Worm (Caenorhabditis elegans): ENCODE results near the gene C06H5.11.

The C06H5.11 gene

DNA sequence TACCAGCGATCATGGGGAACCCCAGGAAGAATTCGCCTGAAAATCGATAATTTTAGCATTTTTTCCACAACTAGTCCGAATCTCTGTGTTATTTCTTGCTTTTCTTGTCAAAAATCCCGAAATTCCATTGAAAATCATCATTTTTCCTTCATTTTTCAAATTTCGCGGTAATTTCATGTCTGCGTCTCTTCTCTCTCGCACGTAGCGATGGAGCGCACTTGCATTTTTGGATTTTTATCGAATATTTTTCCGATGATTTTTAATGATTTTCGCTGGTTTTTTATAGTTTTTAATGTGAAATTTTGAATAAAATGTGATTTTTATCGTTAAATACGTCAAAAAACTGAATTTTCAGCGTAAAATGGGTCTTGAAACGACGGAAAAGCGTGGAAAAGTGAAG is 27.6 kb upstream of the C06H5.11 start, which contains the start of gene E01B7.2 (continued):
- TF ChIP-seq nhr-76 (tag; optimal IDR thresholded peaks at IDR 0.05) (no peak), unc-86 (tag; optimal IDR thresholded peaks at IDR 0.05) (peak; percentile 83), C34B4.2 (tag; optimal IDR thresholded peaks at IDR 0.05) (no peak), mdl-1 (tag; optimal IDR thresholded peaks at IDR 0.05) (peak in 1 of 2 experiments; percentile 68), nhr-90 (tag; optimal IDR thresholded peaks at IDR 0.05; ENCODE audit: poor library complexity) (peak; percentile 82), C16A3.4 (tag; optimal IDR thresholded peaks at IDR 0.05) (peak; percentile 71)

DNA sequence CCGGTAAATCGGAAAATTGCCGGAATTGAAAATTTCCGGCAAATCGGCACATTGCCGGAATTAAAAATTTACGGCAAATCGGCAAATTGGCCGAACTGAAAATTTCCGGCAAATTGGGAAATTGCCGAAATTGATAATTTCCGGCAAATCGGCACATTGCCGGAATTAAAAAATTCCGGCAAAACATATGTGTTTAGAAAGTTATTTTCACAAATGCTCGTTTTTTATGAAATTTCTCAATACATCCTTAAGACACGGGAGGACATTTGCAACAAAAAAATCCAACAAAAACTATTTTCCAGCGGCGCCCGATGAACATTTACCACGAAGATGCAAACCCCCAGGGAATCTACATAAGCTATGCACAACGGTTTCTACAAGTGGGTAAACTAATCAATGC is 24.9 kb upstream of the C06H5.11 start, which contains the start of gene C06H5.8:
TSS of gene C06H5.8 (plus strand) at position 301 of the 400 bp plus-strand sequence.
- TF ChIP-seq nhr-71 (tag; optimal IDR thresholded peaks at IDR 0.05) (no peak), nhr-90 (tag; optimal IDR thresholded peaks at IDR 0.05; ENCODE audit: poor library complexity) (no peak)

DNA sequence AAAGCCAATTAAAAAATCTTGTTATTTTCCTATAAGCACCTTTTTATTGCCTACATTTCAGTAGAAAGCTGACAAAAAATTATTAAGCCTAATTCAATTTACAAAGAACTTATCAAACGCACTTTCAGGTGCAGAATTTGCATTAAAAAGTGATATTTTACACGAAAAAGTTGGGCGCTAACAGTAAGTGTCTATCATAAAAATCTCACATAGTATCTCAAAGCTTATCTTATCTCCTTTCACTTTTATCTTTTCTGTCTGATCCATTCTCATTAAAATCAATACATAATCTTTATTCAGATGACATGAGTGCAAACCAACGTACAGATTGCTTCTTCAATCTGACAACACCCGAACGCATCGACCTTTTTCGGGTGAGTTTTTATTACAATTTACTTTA is 16.2 kb upstream of the C06H5.11 start, which contains the start of gene dcar-1:
TSS of gene dcar-1 (plus strand) at position 301 of the 400 bp plus-strand sequence.
- TF ChIP-seq blmp-1 (tag; optimal IDR thresholded peaks at IDR 0.05) (peak; percentile 75), ces-1 (GFP tag; optimal IDR thresholded peaks at IDR 0.05) (no peak), elt-3 (tag; optimal IDR thresholded peaks at IDR 0.05) (peak in 2 of 6 experiments; percentile 17 to 23)

DNA sequence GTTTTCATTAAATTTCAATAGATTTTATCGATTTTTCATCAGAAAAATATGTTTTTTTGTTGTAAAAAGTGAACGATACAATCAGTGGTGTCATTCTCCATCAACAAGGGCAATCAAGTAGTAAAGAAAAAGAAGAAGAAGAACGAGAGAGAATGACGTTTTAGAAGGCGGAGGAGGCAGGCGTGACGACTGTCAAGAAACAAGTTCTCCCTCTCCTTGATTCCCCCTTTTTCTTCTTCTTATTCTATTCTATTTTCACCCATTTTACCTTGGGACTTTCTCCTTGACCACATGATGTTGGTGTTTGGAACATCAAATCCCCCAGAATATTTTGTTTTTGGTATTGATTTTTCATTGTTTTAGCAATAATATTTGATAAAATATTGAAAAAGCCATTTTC is 11.9 kb upstream of the C06H5.11 start:
- TF ChIP-seq skn-1 (tag; optimal IDR thresholded peaks at IDR 0.05) (no peak), snu-23 (GFP tag; optimal IDR thresholded peaks at IDR 0.05) (peak; percentile 43), lin-39 (tag; optimal IDR thresholded peaks at IDR 0.05) (no peak), unc-62 (GFP tag; optimal IDR thresholded peaks at IDR 0.05) (no peak), irx-1 (tag; optimal IDR thresholded peaks at IDR 0.05) (no peak), tlp-1 (tag; optimal IDR thresholded peaks at IDR 0.05) (no peak), nhr-76 (tag; optimal IDR thresholded peaks at IDR 0.05) (no peak), xbp-1 (tag; optimal IDR thresholded peaks at IDR 0.05) (no peak), dsc-1 (tag; optimal IDR thresholded peaks at IDR 0.05) (no peak), ceh-88 (GFP tag; IDR thresholded peaks at IDR 0.05) (no peak), nhr-28 (tag; optimal IDR thresholded peaks at IDR 0.05) (no peak), mab-9 (GFP tag; IDR thresholded peaks at IDR 0.05) (no peak), sptf-1 (tag; optimal IDR thresholded peaks at IDR 0.05) (no peak), pax-3 (tag; optimal IDR thresholded peaks at IDR 0.05) (no peak), sox-4 (tag; optimal IDR thresholded peaks at IDR 0.05) (no peak), ets-5 (GFP tag; IDR thresholded peaks at IDR 0.05) (no peak), fkh-4 (tag; optimal IDR thresholded peaks at IDR 0.05; ENCODE audit: borderline replicate concordance) (no peak), aly-2 (tag; optimal IDR thresholded peaks at IDR 0.05) (no peak), egl-27 (tag; optimal IDR thresholded peaks at IDR 0.05) (no peak), ces-1 (GFP tag; optimal IDR thresholded peaks at IDR 0.05) (no peak), nhr-71 (tag; optimal IDR thresholded peaks at IDR 0.05) (peak; percentile 12), ceh-82 (tag; optimal IDR thresholded peaks at IDR 0.05) (no peak), nhr-77 (tag; optimal IDR thresholded peaks at IDR 0.05) (no peak), swsn-7 (tag; optimal IDR thresholded peaks at IDR 0.05) (no peak), efl-3 (GFP tag; optimal IDR thresholded peaks at IDR 0.05) (no peak), nhr-11 (tag; optimal IDR thresholded peaks at IDR 0.05) (no peak), efl-1 (optimal IDR thresholded peaks at IDR 0.05) (no peak), efl-1 (GFP tag; optimal IDR thresholded peaks at IDR 0.05 in 1 of 2) (peak in 1 of 2 experiments; percentile 86), ceh-90 (tag; optimal IDR thresholded peaks at IDR 0.05) (no peak), nhr-19 (GFP tag; conservative IDR thresholded peaks at IDR 0.05) (peak; percentile 7; the same call in 1 of the 2 replicates), unc-86 (tag; optimal IDR thresholded peaks at IDR 0.05) (no peak), F16B12.6 (tag; optimal IDR thresholded peaks at IDR 0.05) (no peak), ztf-4 (tag; optimal IDR thresholded peaks at IDR 0.05) (no peak), unc-98 (GFP tag; IDR thresholded peaks at IDR 0.05) (no peak), lin-14 (GFP tag; optimal IDR thresholded peaks at IDR 0.05) (peak; percentile 72), C04F5.9 (tag; optimal IDR thresholded peaks at IDR 0.05) (no peak), pqm-1 (tag; optimal IDR thresholded peaks at IDR 0.05) (no peak), unc-130 (tag; optimal IDR thresholded peaks at IDR 0.05) (no peak), elt-3 (tag; optimal IDR thresholded peaks at IDR 0.05) (peak in 1 of 6 experiments; percentile 52), nhr-90 (tag; optimal IDR thresholded peaks at IDR 0.05; ENCODE audit: poor library complexity) (no peak), nhr-85 (tag) (peak; percentile 84), hpl-2 (GFP tag; optimal IDR thresholded peaks at IDR 0.05) (no peak), hlh-4 (tag; optimal IDR thresholded peaks at IDR 0.05) (no peak)
